Worm (Caenorhabditis elegans): ENCODE measurements around the gene Y48C3A.20.

Gene Y48C3A.20

DNA sequence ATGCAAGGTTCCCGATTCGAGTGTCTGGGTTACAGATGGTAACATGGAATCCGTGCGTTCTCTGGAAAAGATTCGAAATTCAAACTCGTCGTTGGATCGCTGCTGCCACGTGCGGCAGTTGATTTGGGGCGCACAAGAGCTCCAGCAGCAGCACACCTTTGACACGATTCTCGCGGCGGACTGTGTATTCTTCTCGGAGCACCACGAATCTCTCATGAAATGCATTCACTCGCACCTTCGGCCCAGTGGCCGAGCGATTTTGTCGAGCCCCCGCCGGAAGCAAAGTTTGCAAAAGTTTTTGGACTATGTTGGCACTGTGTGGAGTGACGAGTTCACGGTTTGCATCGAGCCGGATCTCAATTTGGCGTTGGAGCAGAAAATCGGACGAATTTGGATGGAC lies 47.1 kb downstream of the Y48C3A.20 start:
- TF ChIP-seq sma-9 (GFP tag; optimal IDR thresholded peaks at IDR 0.05) = no peak
- TF ChIP-seq sma-9 (tag; optimal IDR thresholded peaks at IDR 0.05) = no peak
- TF ChIP-seq nhr-23 (tag; optimal IDR thresholded peaks at IDR 0.05) = no peak
- TF ChIP-seq lin-39 (tag; optimal IDR thresholded peaks at IDR 0.05) = no peak
- no peak for TF ChIP-seq F13H6.1 (tag; optimal IDR thresholded peaks at IDR 0.05)
- no peak for TF ChIP-seq ztf-11 (tag; optimal IDR thresholded peaks at IDR 0.05)
- TF ChIP-seq nhr-21 (tag; optimal IDR thresholded peaks at IDR 0.05) = no peak
- no peak for TF ChIP-seq sma-3 (GFP tag; optimal IDR thresholded peaks at IDR 0.05)
- no peak for TF ChIP-seq peb-1 (tag; optimal IDR thresholded peaks at IDR 0.05)
- TF ChIP-seq Y55F3AM.14 (GFP tag; optimal IDR thresholded peaks at IDR 0.05) = no peak
- no peak for TF ChIP-seq unc-39 (tag; optimal IDR thresholded peaks at IDR 0.05)
- no peak for TF ChIP-seq lin-13 (GFP tag; optimal IDR thresholded peaks at IDR 0.05)
- TF ChIP-seq ceh-16 (tag; optimal IDR thresholded peaks at IDR 0.05) = no peak
- no peak for TF ChIP-seq ztf-1 (GFP tag; conservative IDR thresholded peaks at IDR 0.05)

- no peak for TF ChIP-seq lin-11 (tag; optimal IDR thresholded peaks at IDR 0.05)
- no peak for TF ChIP-seq unc-39 (tag; optimal IDR thresholded peaks at IDR 0.05)
- TF ChIP-seq ceh-16 (tag; optimal IDR thresholded peaks at IDR 0.05) = no peak
- no peak for TF ChIP-seq R02D3.7 (tag; optimal IDR thresholded peaks at IDR 0.05)
- TF ChIP-seq fos-1 (tag; optimal IDR thresholded peaks at IDR 0.05) = no peak
- TF ChIP-seq dmd-4 (tag; optimal IDR thresholded peaks at IDR 0.05) = no peak
- no peak for TF ChIP-seq ztf-4 (tag; optimal IDR thresholded peaks at IDR 0.05)
- no peak for TF ChIP-seq lin-13 (GFP tag; optimal IDR thresholded peaks at IDR 0.05)
- no peak for TF ChIP-seq nhr-10 (tag; optimal IDR thresholded peaks at IDR 0.05)
- TF ChIP-seq F13H6.1 (tag; optimal IDR thresholded peaks at IDR 0.05) = no peak
- TF ChIP-seq ztf-1 (GFP tag; conservative IDR thresholded peaks at IDR 0.05) = no peak
- no peak for TF ChIP-seq sem-4 (tag; optimal IDR thresholded peaks at IDR 0.05)
- no peak for TF ChIP-seq nhr-23 (tag; optimal IDR thresholded peaks at IDR 0.05)
- TF ChIP-seq ZK546.5 (tag; optimal IDR thresholded peaks at IDR 0.05) = no peak
- TF ChIP-seq zag-1 (tag; optimal IDR thresholded peaks at IDR 0.05) = no peak
- TF ChIP-seq Y55F3AM.14 (GFP tag; optimal IDR thresholded peaks at IDR 0.05) = no peak
- no peak for TF ChIP-seq ztf-11 (tag; optimal IDR thresholded peaks at IDR 0.05)
Observed at ce11 chrII:13417452-13418031, 48.1 kb downstream of the Y48C3A.20 start.

ce11 chrII:13424242-13424641 lies 54.8 kb downstream of the Y48C3A.20 start, which contains the start of gene Y48E1C.2:
TSS of gene Y48E1C.2 (plus strand) at chrII:13424542.
- no peak for TF ChIP-seq nhr-10 (tag; optimal IDR thresholded peaks at IDR 0.05)
- no peak for TF ChIP-seq mbf-1 (tag; optimal IDR thresholded peaks at IDR 0.05)
- no peak for TF ChIP-seq egl-27 (tag; optimal IDR thresholded peaks at IDR 0.05)
- TF ChIP-seq C34F6.9 (tag; optimal IDR thresholded peaks at IDR 0.05) = no peak
- no peak for TF ChIP-seq gmeb-1 (tag; optimal IDR thresholded peaks at IDR 0.05)
- TF ChIP-seq nhr-25 (tag; optimal IDR thresholded peaks at IDR 0.05) = no peak
- TF ChIP-seq peb-1 (tag; optimal IDR thresholded peaks at IDR 0.05) = no peak
- TF ChIP-seq Y55F3AM.14 (GFP tag; optimal IDR thresholded peaks at IDR 0.05) = no peak
- TF ChIP-seq R02D3.7 (tag; optimal IDR thresholded peaks at IDR 0.05) = no peak
- TF ChIP-seq nhr-11 (tag; optimal IDR thresholded peaks at IDR 0.05) = no peak
- no peak for TF ChIP-seq ztf-4 (tag; optimal IDR thresholded peaks at IDR 0.05)
- no peak for TF ChIP-seq ama-1 (optimal IDR thresholded peaks at IDR 0.05)
- TF ChIP-seq lsy-2 (tag; optimal IDR thresholded peaks at IDR 0.05) = no peak
- no peak for TF ChIP-seq blmp-1 (tag; optimal IDR thresholded peaks at IDR 0.05; ENCODE audit: insufficient read depth)
- no peak for TF ChIP-seq skn-1 (tag; optimal IDR thresholded peaks at IDR 0.05)
- TF ChIP-seq sma-3 (GFP tag; optimal IDR thresholded peaks at IDR 0.05) = no peak
- TF ChIP-seq ztf-11 (tag; optimal IDR thresholded peaks at IDR 0.05) = no peak
- no peak for TF ChIP-seq ceh-16 (tag; optimal IDR thresholded peaks at IDR 0.05)
